Worm (Caenorhabditis elegans): Measurements from ENCODE around the gene yars-2.

- TF ChIP-seq dao-5 (tag; optimal IDR thresholded peaks at IDR 0.05) (no peak), W03F9.2 (tag; optimal IDR thresholded peaks at IDR 0.05) (no peak), him-1 (tag; optimal IDR thresholded peaks at IDR 0.05) (no peak)
Observed at ce11 chrIV:4665079-4665478, 47.3 kb downstream of the yars-2 start, which contains the start of gene F29B9.1.
